Fruit fly (Drosophila melanogaster) whole organism, pupa: Measurements from ENCODE around the gene CG10469.

Experiments used
- CG10348 ChIP-seq: fragments of 200-800 bp; sonication (Bioruptor generic); IDR thresholded peaks from 2 replicates; pipeline ENCODE4 v1.3.6; 2022; ENCODE audit warnings: missing biosample characterization, missing genetic modification characterization
- CG12605 ChIP-seq: fragments of 200-800 bp; sonication (Bioruptor generic); IDR thresholded peaks from 2 replicates; pipeline ENCODE4 v1.3.6; 2022; ENCODE audit warnings: missing biosample characterization, missing genetic modification characterization
- CG13204 ChIP-seq: fragments of 200-800 bp; sonication (Bioruptor generic); optimal IDR thresholded peaks from 2 replicates; lab custom pipeline; 2018; ENCODE audit warnings: missing biosample characterization, mild to moderate bottlenecking, missing genetic modification characterization, moderate library complexity
- CG14655 ChIP-seq: fragments of 200-800 bp; sonication (Bioruptor generic); optimal IDR thresholded peaks from 3 replicates; lab custom pipeline; 2017; ENCODE audit warnings: mild to moderate bottlenecking, missing biosample characterization, missing genetic modification reagents, missing genetic modification characterization
- CG15710 ChIP-seq: fragments of 200-800 bp; sonication (Bioruptor generic); optimal IDR thresholded peaks from 2 replicates; lab custom pipeline; 2018; ENCODE audit warnings: missing biosample characterization, mild to moderate bottlenecking, missing genetic modification characterization, moderate library complexity
- CG17806 ChIP-seq: fragments of 200-800 bp; sonication (Bioruptor generic); optimal IDR thresholded peaks from 2 replicates; lab custom pipeline; 2018; ENCODE audit warnings: missing biosample characterization, mild to moderate bottlenecking, missing genetic modification characterization, moderate library complexity
- CG32121 ChIP-seq: fragments of 200-800 bp; sonication (Bioruptor generic); IDR thresholded peaks from 2 replicates; pipeline ENCODE4 v1.3.6; 2022; ENCODE audit warnings: missing biosample characterization, missing genetic modification characterization
- CG34367 ChIP-seq: fragments of 200-800 bp; sonication (Bioruptor generic); optimal IDR thresholded peaks from 2 replicates; lab custom pipeline; 2018; ENCODE audit warnings: missing biosample characterization, mild to moderate bottlenecking, missing genetic modification characterization
- CG4496 ChIP-seq: fragments of 200-800 bp; sonication (Bioruptor generic); IDR thresholded peaks from 3 replicates; pipeline ENCODE4 v1.3.6; 2022; ENCODE audit warnings: missing biosample characterization, missing genetic modification characterization
- CG8159 ChIP-seq: fragments of 200-800 bp; sonication (Bioruptor generic); optimal IDR thresholded peaks from 3 replicates; lab custom pipeline; 2018; ENCODE audit warnings: missing biosample characterization, mild to moderate bottlenecking, missing genetic modification characterization, moderate library complexity
- CG8301 ChIP-seq: fragments of 200-800 bp; sonication (Bioruptor generic); optimal IDR thresholded peaks from 2 replicates; lab custom pipeline; 2018; ENCODE audit warnings: missing biosample characterization, mild to moderate bottlenecking, missing genetic modification characterization
- CG9948 ChIP-seq: fragments of 200-800 bp; sonication (Bioruptor generic); optimal IDR thresholded peaks from 2 replicates; lab custom pipeline; 2018; ENCODE audit warnings: missing biosample characterization, mild to moderate bottlenecking, missing genetic modification characterization, moderate library complexity
- D1 ChIP-seq: fragments of 200-800 bp; sonication (Bioruptor generic); optimal IDR thresholded peaks from 2 replicates; lab custom pipeline; 2018; ENCODE audit warnings: missing biosample characterization, mild to moderate bottlenecking, missing genetic modification characterization, moderate library complexity
- EcR ChIP-seq: fragments of 200-800 bp; sonication (Bioruptor generic); optimal IDR thresholded peaks from 3 replicates; lab custom pipeline; 2019; ENCODE audit warnings: missing biosample characterization, missing genetic modification characterization, mild to moderate bottlenecking, moderate library complexity, missing genetic modification reagents
- Ets98B ChIP-seq: fragments of 200-800 bp; sonication (Bioruptor generic); IDR thresholded peaks from 2 replicates; pipeline ENCODE4 v1.3.6; 2022; ENCODE audit warnings: missing biosample characterization, missing genetic modification characterization
- Pif1A ChIP-seq: fragments of 200-800 bp; sonication (Bioruptor generic); optimal IDR thresholded peaks from 3 replicates; lab custom pipeline; 2016; ENCODE audit warnings: missing biosample characterization, missing genetic modification characterization
- Pif1B ChIP-seq: fragments of 200-800 bp; sonication (Bioruptor generic); optimal IDR thresholded peaks from 3 replicates; lab custom pipeline; 2016; ENCODE audit warnings: missing biosample characterization, missing genetic modification characterization
- Snoo ChIP-seq: fragments of 200-800 bp; sonication (Bioruptor generic); optimal IDR thresholded peaks from 3 replicates; lab custom pipeline; 2017; ENCODE audit warnings: missing biosample characterization, mild to moderate bottlenecking, missing genetic modification characterization, inconsistent platforms
- fd96Ca ChIP-seq: fragments of 200-800 bp; sonication (Bioruptor generic); IDR thresholded peaks from 3 replicates; pipeline ENCODE4 v1.3.6; 2022; ENCODE audit warnings: missing biosample characterization, missing genetic modification characterization
- gl ChIP-seq: fragments of 200-800 bp; sonication (Bioruptor generic); optimal IDR thresholded peaks from 2 replicates; lab custom pipeline; 2018; ENCODE audit warnings: missing biosample characterization, mild to moderate bottlenecking, missing genetic modification characterization
- rn ChIP-seq: fragments of 200-800 bp; sonication (Bioruptor generic); IDR thresholded peaks from 2 replicates; pipeline ENCODE4 v1.3.6; 2022; ENCODE audit warnings: missing biosample characterization, missing genetic modification characterization

The CG10469 gene

DNA sequence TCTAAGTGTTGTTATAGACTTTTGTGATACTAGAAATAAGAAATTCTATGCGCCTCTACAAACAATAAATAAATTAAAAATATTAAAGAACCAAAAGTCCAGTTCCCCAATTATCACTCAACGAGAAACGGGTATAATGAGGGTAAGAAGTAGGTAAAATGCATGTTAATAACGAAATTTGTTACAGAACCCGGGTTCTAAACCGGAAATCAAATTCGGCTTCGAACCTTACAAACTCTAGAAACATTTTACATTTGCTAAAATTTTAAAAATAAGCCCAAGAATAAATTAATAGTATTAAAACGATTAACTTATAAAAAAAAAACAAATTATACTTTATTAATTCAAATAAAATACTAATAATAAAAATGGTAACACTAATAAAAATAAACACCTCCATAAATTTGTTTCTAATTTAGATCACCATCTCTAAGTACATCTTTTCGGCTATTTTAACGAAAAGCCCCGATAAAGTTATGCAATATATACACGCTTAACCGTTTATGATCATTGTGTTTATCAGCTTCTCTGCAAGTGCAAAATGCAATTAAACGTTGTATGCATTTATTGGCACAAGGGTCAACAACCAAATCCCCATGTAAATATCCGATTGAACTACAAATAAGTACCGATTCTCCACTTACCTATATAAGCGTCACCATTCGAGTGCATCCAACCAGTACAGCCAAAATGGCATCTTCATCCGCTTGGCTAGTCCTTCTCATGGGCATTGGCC is 21.5 kb downstream of the CG10469 start, which contains the start of gene CG6602:
CG6602 (plus strand) TSS at position 686 of the 736 bp plus-strand sequence.
- TF ChIP-seq CG9948 (tag; lab: Kevin White, UChicago) (no peak), fd96Ca (GFP tag; lab: Robert Waterston, UW) (no peak), rn (no peak), Snoo (peak; percentile 79), Pif1B (no peak), gl (tag; lab: Kevin White, UChicago) (no peak), CG32121 (no peak), CG14655 (GFP tag; lab: Kevin White, UChicago) (no peak), Ets98B (GFP tag; lab: Robert Waterston, UW) (no peak), CG10348 (GFP tag; lab: Robert Waterston, UW) (no peak), EcR (GFP tag; lab: Kevin White, UChicago) (no peak), CG15710 (tag; lab: Kevin White, UChicago) (peak; percentile 44), D1 (tag; lab: Kevin White, UChicago) (no peak), CG13204 (GFP tag; lab: Kevin White, UChicago) (no peak), CG12605 (GFP tag; lab: Robert Waterston, UW) (no peak), CG8301 (tag; lab: Kevin White, UChicago) (no peak), Pif1A (GFP tag; lab: Kevin White, UChicago) (no peak), CG34367 (tag; lab: Kevin White, UChicago) (peak; percentile 41), CG8159 (tag; lab: Kevin White, UChicago) (peak; percentile 28), CG17806 (tag; lab: Kevin White, UChicago) (no peak), CG4496 (peak; percentile 78)

dm6 chr3L:6070119-6070518 is 23.0 kb downstream of the CG10469 start:
- TF ChIP-seq fd96Ca (GFP tag; lab: Robert Waterston, UW) (no peak), Pif1B (no peak), CG34367 (tag; lab: Kevin White, UChicago) (no peak), CG14655 (GFP tag; lab: Kevin White, UChicago) (no peak), CG9948 (tag; lab: Kevin White, UChicago) (no peak), CG17806 (tag; lab: Kevin White, UChicago) (no peak), gl (tag; lab: Kevin White, UChicago) (no peak), CG10348 (GFP tag; lab: Robert Waterston, UW) (no peak), Snoo (no peak), CG13204 (GFP tag; lab: Kevin White, UChicago) (no peak)

DNA sequence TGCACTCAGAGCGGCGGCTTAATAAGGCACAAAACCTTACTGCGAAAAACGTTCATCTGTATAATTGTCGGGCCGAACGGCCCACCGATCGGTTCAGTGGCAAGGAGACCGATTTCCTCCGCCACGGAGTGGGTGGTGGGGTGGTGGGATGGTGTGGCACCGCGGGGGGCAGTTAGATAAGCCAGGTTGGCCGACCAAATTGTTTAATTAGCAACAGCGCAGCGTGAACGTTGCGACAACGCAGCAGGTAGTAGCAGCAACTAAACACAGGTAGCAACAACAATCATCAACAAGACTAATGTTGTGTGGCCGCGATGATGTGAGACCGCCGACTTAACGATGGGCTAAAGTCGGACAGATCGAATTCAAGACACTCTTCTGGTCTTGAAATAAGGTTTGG is 24.9 kb downstream of the CG10469 start:
- TF ChIP-seq CG34367 (tag; lab: Kevin White, UChicago) (no peak), CG9948 (tag; lab: Kevin White, UChicago) (no peak), CG4496 (no peak), CG15710 (tag; lab: Kevin White, UChicago) (no peak), fd96Ca (GFP tag; lab: Robert Waterston, UW) (0 out of 3 replicates have a peak, but pooled peaks have one; percentile 20), D1 (tag; lab: Kevin White, UChicago) (no peak)

dm6 chr3L:6065881-6066389 is 27.2 kb downstream of the CG10469 start, which contains the start of gene CG42269:
CG42269 (plus strand) TSS chr3L:6066296.
- TF ChIP-seq Snoo (peak; percentile 28), D1 (tag; lab: Kevin White, UChicago) (no peak), Ets98B (GFP tag; lab: Robert Waterston, UW) (no peak), CG4496 (peak; percentile 54)

DNA sequence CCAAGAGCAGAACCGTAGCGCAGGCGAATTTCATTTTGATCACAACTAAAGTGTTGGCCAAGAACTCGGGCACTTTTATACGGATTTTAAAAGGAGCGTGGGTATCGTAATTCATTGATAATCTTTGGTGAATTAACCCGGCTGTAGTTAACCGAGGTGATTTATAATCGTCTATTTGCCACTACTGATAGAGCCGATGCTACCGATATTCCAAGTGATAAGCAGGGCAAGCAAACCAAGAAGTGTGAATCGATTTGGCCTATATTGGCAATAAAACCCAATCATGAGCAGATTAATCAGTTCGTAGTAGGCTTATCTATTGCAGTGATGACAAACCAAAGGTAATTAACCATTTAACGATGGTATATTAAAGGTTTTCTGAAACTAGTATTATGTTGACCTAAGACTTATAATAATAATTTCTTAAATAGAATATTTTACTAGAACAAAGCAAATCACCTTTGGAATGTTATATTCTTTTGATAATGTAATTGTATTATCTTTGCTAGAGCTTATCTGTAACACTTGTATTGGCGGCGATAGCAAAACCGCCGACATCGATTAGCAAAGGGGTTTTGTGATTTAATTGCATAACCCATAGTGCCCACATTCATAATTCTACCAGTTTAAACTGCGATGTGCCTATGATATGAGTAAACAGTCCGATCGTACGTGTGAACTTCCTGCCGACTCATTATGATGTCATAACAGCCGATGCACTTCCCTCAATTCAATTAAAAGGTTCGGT is 30.1 kb downstream of the CG10469 start, which contains the start of gene CG10472:
CG10472 (minus strand) TSS at position 51 of the 748 bp plus-strand sequence.
- TF ChIP-seq EcR (GFP tag; lab: Kevin White, UChicago) (no peak), Snoo (no peak), fd96Ca (GFP tag; lab: Robert Waterston, UW) (no peak)

- TF ChIP-seq D1 (tag; lab: Kevin White, UChicago) (no peak), CG4496 (0 out of 3 replicates have a peak, but pooled peaks have one; percentile 34), CG15710 (tag; lab: Kevin White, UChicago) (no peak), CG34367 (tag; lab: Kevin White, UChicago) (peak; percentile 52), Snoo (peak; percentile 13), CG8159 (tag; lab: Kevin White, UChicago) (peak; percentile 7)
- TF ChIP-seq, all 21 proteins: peak for 4
Measured at dm6 chr3L:6059062-6059708, 33.9 kb downstream of the CG10469 start, which contains the start of gene CG6592. CG6592 (plus strand) TSS chr3L:6059658.
